Worm (Caenorhabditis elegans) whole organism, dauer: Measurements from ENCODE around the gene F46C5.7.

Experiments used
- unc-62 ChIP-seq: sonication (generic microtip); optimal IDR thresholded peaks from 2 replicates; lab custom pipeline; 2017; ENCODE audit warnings: missing biosample characterization, missing genetic modification reagents, missing genetic modification characterization

F46C5.7 gene

ce11 chrII:8818978-8819896 is 19.9 kb upstream of the F46C5.7 start, which contains the start of gene F46C5.10:
Gene F46C5.10, minus strand, starts transcription at chrII:8819028.
- no peak for TF ChIP-seq unc-62 (GFP tag; lab: Kevin White, UChicago)

- no peak for TF ChIP-seq unc-62 (GFP tag; lab: Kevin White, UChicago)
Measured at ce11 chrII:8820126-8820972, 18.8 kb upstream of the F46C5.7 start.

ce11 chrII:8821140-8821595 is 18.0 kb upstream of the F46C5.7 start, which contains the start of gene F46C5.1:
Gene F46C5.1, minus strand, starts transcription at chrII:8821190.
- no peak for TF ChIP-seq unc-62 (GFP tag; lab: Kevin White, UChicago)

ce11 chrII:8822711-8823110 is 16.4 kb upstream of the F46C5.7 start:
- no peak for TF ChIP-seq unc-62 (GFP tag; lab: Kevin White, UChicago)

- TF ChIP-seq unc-62 (GFP tag; lab: Kevin White, UChicago): no peak
Measured at ce11 chrII:8825769-8826168, 13.4 kb upstream of the F46C5.7 start, which contains the start of gene nas-25. Gene nas-25, plus strand, starts transcription at chrII:8826069.

- no peak for TF ChIP-seq unc-62 (GFP tag; lab: Kevin White, UChicago)
Measured at ce11 chrII:8829189-8829588, 9.9 kb upstream of the F46C5.7 start, which contains the start of gene F46C5.2. Gene F46C5.2, minus strand, starts transcription at chrII:8829289.

- no peak for TF ChIP-seq unc-62 (GFP tag; lab: Kevin White, UChicago)
Measured at ce11 chrII:8830917-8831316, 8.2 kb upstream of the F46C5.7 start.

ce11 chrII:8832941-8833340 is 6.2 kb upstream of the F46C5.7 start:
- no peak for TF ChIP-seq unc-62 (GFP tag; lab: Kevin White, UChicago)

ce11 chrII:8835857-8836256 is 3.3 kb upstream of the F46C5.7 start, which contains the start of gene F46C5.4:
Gene F46C5.4, plus strand, starts transcription at chrII:8836078.
- TF ChIP-seq unc-62 (GFP tag; lab: Kevin White, UChicago): no peak

ce11 chrII:8844465-8845126 is 5.5 kb downstream of the F46C5.7 start, which contains the start of gene F46C5.6:
Gene F46C5.6, minus strand, starts transcription at chrII:8844515.
- TF ChIP-seq unc-62 (GFP tag; lab: Kevin White, UChicago): no peak

ce11 chrII:8845298-8845697 is 6.2 kb downstream of the F46C5.7 start, which contains the start of gene agxt-1:
Gene agxt-1, plus strand, starts transcription at chrII:8845598.
- TF ChIP-seq unc-62 (GFP tag; lab: Kevin White, UChicago): no peak

ce11 chrII:8845932-8846331 is 6.8 kb downstream of the F46C5.7 start:
- no peak for TF ChIP-seq unc-62 (GFP tag; lab: Kevin White, UChicago)

- no peak for TF ChIP-seq unc-62 (GFP tag; lab: Kevin White, UChicago)
Measured at ce11 chrII:8848984-8849383, 9.9 kb downstream of the F46C5.7 start.

- no peak for TF ChIP-seq unc-62 (GFP tag; lab: Kevin White, UChicago)
Measured at ce11 chrII:8851996-8852587, 13.0 kb downstream of the F46C5.7 start, which contains the start of gene oac-46. Gene oac-46, minus strand, starts transcription at chrII:8852096.
